Worm (Caenorhabditis elegans) whole organism, L4/young adult: ENCODE data around the gene shw-3.

Experiments used
- W03F9.2 ChIP-seq: fragments of 150-350 bp; optimal IDR thresholded peaks from 2 replicates; lab custom pipeline; 2014; ENCODE audit warnings: missing biosample characterization, missing genetic modification characterization
- dao-5 ChIP-seq: sonication (generic microtip); optimal IDR thresholded peaks from 2 replicates; lab custom pipeline; 2016; ENCODE audit warnings: missing genotype, missing genetic modification characterization, moderate library complexity, missing compliant biosample characterization

- no peak for TF ChIP-seq W03F9.2 (tag; lab: Kevin White, UChicago)
- TF ChIP-seq dao-5 = no peak
These were observed 23.8 kb downstream of the shw-3 start, which contains the start of gene hrg-9 for ce11 chrV:12963192-12963591.
